Worm (Caenorhabditis elegans): ENCODE results near the gene ceph-41.

Gene ceph-41

DNA sequence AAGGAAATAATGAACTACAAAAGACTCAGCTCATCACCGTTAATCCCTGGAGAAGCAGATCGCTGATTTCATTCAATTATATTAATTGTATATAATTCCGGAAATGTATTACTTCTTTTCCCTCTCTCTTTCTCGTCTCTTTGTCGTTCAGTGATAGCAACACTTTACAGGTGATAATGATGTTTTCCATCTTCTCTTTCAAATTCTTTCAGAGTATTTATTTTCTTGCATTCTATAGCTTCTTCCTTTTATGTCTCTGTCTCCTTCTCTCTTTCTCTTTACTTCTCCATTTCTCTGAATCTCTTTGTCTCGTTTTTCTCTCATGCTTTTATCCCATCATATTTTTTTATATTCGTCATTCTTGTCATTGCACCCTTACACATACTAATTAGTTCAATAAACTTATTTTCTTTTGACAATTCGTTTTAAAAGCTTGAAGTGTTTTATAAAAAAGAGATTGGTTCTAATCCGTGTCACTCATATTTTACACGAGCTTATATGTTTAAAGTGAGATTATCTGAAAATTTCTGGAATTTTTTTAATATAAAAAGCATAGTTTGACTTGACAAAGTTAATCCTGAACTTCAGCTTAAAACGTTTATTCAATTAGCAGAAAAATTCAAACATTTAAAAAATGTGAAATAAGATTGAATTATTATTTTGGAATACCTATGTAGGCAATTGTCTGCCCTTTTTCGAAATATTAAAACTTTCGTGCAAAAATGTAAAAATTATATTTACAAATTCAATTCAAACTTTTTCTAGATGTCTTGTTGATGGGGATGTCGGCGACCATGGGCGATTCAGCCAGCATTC lies 15.9 kb downstream of the ceph-41 start, which contains the start of gene pmk-2:
TSS of gene pmk-2 (plus strand) at position 766 of the 816 bp plus-strand sequence.
- TF ChIP-seq nhr-77 (tag; optimal IDR thresholded peaks at IDR 0.05) (peak; percentile 47), unc-62 (GFP tag; optimal IDR thresholded peaks at IDR 0.05 in 1 of 2) (peak in 1 of 2 experiments; percentile 87), unc-62 (tag; optimal IDR thresholded peaks at IDR 0.05) (no peak), pqm-1 (tag; optimal IDR thresholded peaks at IDR 0.05) (peak; percentile 29), lsy-2 (tag; optimal IDR thresholded peaks at IDR 0.05) (peak in 1 of 2 experiments; percentile 22), dmd-6 (GFP tag; IDR thresholded peaks at IDR 0.05) (no peak), T20F7.1 (GFP tag; optimal IDR thresholded peaks at IDR 0.05) (peak; percentile 26), dve-1 (tag; optimal IDR thresholded peaks at IDR 0.05; ENCODE audit: insufficient read depth) (peak; percentile 25), set-16 (GFP tag; IDR thresholded peaks at IDR 0.05) (no peak), mdl-1 (tag; optimal IDR thresholded peaks at IDR 0.05) (peak in 1 of 2 experiments; percentile 18), mep-1 (tag; optimal IDR thresholded peaks at IDR 0.05) (peak; percentile 37), F26F4.8 (GFP tag; conservative IDR thresholded peaks at IDR 0.05) (no peak), nhr-11 (tag; optimal IDR thresholded peaks at IDR 0.05) (peak; percentile 9), aha-1 (tag) (peak; percentile 79), daf-16 (GFP tag; optimal IDR thresholded peaks at IDR 0.05) (no peak), daf-16 (tag; optimal IDR thresholded peaks at IDR 0.05) (peak; percentile 83), attf-4 (tag; optimal IDR thresholded peaks at IDR 0.05) (no peak)

DNA sequence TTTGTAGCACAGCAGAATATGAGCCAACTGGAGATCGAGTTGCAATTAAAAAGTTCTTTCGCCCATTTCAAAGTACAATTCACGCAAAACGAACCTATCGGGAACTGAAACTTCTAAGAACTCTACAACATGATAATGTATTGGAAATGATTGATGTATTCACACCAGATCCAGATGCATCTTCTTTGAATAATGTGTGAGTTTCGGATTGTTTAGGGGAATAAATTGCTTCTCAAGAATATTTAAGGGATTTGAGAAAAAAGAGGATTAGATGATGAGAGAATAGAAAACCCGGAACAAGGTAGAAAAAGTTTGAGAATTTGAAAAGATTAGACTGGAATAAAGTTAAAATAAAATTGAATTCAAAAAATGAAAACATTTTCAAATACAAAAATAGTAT lies 17.3 kb downstream of the ceph-41 start:
- TF ChIP-seq aha-1 (tag) (peak; percentile 13), lin-1 (GFP tag; IDR thresholded peaks at IDR 0.05) (no peak), T26A8.4 (GFP tag; IDR thresholded peaks at IDR 0.05) (peak; percentile 20; the same call in 1 of the 2 replicates)

DNA sequence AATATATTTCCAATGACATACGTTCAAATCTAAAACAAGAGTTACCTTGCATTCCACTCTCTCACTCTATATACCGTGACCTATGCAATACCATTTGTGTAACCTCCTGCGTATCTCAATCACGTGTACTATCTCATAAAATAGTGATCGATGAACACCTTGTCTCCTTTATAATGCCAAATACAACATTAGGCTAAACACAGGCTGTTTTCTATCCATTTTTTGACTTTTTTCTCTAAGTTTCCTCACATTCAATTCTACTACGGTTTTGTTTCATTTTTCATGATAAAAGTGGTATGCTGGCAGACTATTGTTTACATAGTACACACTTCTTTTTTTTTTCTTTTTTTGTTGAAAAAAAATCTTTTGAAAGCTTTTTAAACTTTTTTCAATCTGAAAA lies 19.3 kb downstream of the ceph-41 start:
- TF ChIP-seq ZK546.5 (tag; optimal IDR thresholded peaks at IDR 0.05) (no peak), hlh-30 (tag; optimal IDR thresholded peaks at IDR 0.05; ENCODE audit: insufficient read depth) (peak; percentile 93), hmg-1.1 (GFP tag; IDR thresholded peaks at IDR 0.05) (no peak), Y5F2A.4 (GFP tag; optimal IDR thresholded peaks at IDR 0.05) (no peak), zag-1 (tag; optimal IDR thresholded peaks at IDR 0.05) (no peak), F26F4.8 (GFP tag; conservative IDR thresholded peaks at IDR 0.05) (no peak), sdz-12 (GFP tag; optimal IDR thresholded peaks at IDR 0.05) (no peak), T26A8.4 (GFP tag; IDR thresholded peaks at IDR 0.05) (no peak), nhr-10 (tag; optimal IDR thresholded peaks at IDR 0.05) (no peak), madf-5 (GFP tag; IDR thresholded peaks at IDR 0.05) (no peak), saeg-2 (GFP tag; IDR thresholded peaks at IDR 0.05) (no peak), F37D6.2 (tag; optimal IDR thresholded peaks at IDR 0.05) (no peak), skn-1 (tag; optimal IDR thresholded peaks at IDR 0.05) (no peak), dve-1 (tag; optimal IDR thresholded peaks at IDR 0.05; ENCODE audit: insufficient read depth) (peak; percentile 91), ces-1 (GFP tag; optimal IDR thresholded peaks at IDR 0.05) (no peak), nhr-42 (GFP tag; IDR thresholded peaks at IDR 0.05) (no peak), lin-1 (GFP tag; IDR thresholded peaks at IDR 0.05) (no peak), jun-1 (tag; optimal IDR thresholded peaks at IDR 0.05) (no peak), tag-97 (GFP tag; IDR thresholded peaks at IDR 0.05) (no peak), nhr-28 (tag; optimal IDR thresholded peaks at IDR 0.05) (peak; percentile 54), rbr-2 (tag; optimal IDR thresholded peaks at IDR 0.05) (no peak), attf-4 (tag; optimal IDR thresholded peaks at IDR 0.05) (no peak), dmd-8 (GFP tag; IDR thresholded peaks at IDR 0.05) (no peak), mdl-1 (tag; optimal IDR thresholded peaks at IDR 0.05) (peak; percentile 81 to 90), lin-39 (tag; optimal IDR thresholded peaks at IDR 0.05) (no peak), lsy-2 (tag; optimal IDR thresholded peaks at IDR 0.05) (peak in 1 of 2 experiments; percentile 29), R02D3.7 (tag; optimal IDR thresholded peaks at IDR 0.05) (no peak), lin-29 (GFP tag; IDR thresholded peaks at IDR 0.05) (no peak), daf-12 (tag; optimal IDR thresholded peaks at IDR 0.05) (no peak), daf-19 (GFP tag; conservative IDR thresholded peaks at IDR 0.05) (no peak), ZK337.2 (GFP tag; IDR thresholded peaks at IDR 0.05) (no peak), F44E2.7 (GFP tag; IDR thresholded peaks at IDR 0.05) (no peak), zfp-3 (GFP tag; conservative IDR thresholded peaks at IDR 0.05) (0 out of 2 replicates have a peak, but pooled peaks have one; percentile 21), ztf-11 (tag; optimal IDR thresholded peaks at IDR 0.05) (no peak), ctbp-1 (GFP tag; IDR thresholded peaks at IDR 0.05) (no peak), nhr-11 (tag; optimal IDR thresholded peaks at IDR 0.05) (no peak)
